Worm (Caenorhabditis elegans): ENCODE results near the gene pxl-1.
A peak's percentile ranks its signal among the peaks of the same experiment; 100 is the strongest.

Gene pxl-1

ce11 chrIII:5871760-5872159, 24.1 kb downstream of the pxl-1 start, which contains the start of the genes F01F1.11 and F01F1.3 (continued):
- TF ChIP-seq fkh-4 (tag; optimal IDR thresholded peaks at IDR 0.05; ENCODE audit: borderline replicate concordance) (peak; percentile 81), lsy-2 (tag; optimal IDR thresholded peaks at IDR 0.05) (peak; percentile 84 to 88), nhr-77 (tag; optimal IDR thresholded peaks at IDR 0.05) (peak; percentile 54), lin-14 (GFP tag; optimal IDR thresholded peaks at IDR 0.05) (peak; percentile 85), tlp-1 (tag; optimal IDR thresholded peaks at IDR 0.05) (no peak), ets-5 (GFP tag; IDR thresholded peaks at IDR 0.05) (no peak), pqm-1 (tag; optimal IDR thresholded peaks at IDR 0.05) (no peak), mef-2 (tag; optimal IDR thresholded peaks at IDR 0.05) (peak; percentile 13), snu-23 (GFP tag; optimal IDR thresholded peaks at IDR 0.05) (peak; percentile 90), blmp-1 (tag; optimal IDR thresholded peaks at IDR 0.05) (peak; percentile 81), aly-2 (tag; optimal IDR thresholded peaks at IDR 0.05) (peak; percentile 51), hlh-4 (tag; optimal IDR thresholded peaks at IDR 0.05) (peak; percentile 50), nhr-47 (tag; optimal IDR thresholded peaks at IDR 0.05) (peak; percentile 93), ceh-8 (GFP tag; optimal IDR thresholded peaks at IDR 0.05) (peak; percentile 84), unc-86 (tag; optimal IDR thresholded peaks at IDR 0.05) (peak; percentile 79), C04F5.9 (tag; optimal IDR thresholded peaks at IDR 0.05) (peak; percentile 86), elt-3 (tag; optimal IDR thresholded peaks at IDR 0.05) (peak in 2 of 6 experiments; percentile 40 to 60), vab-15 (tag; optimal IDR thresholded peaks at IDR 0.05) (no peak), nhr-76 (tag; optimal IDR thresholded peaks at IDR 0.05) (no peak), fos-1 (tag; optimal IDR thresholded peaks at IDR 0.05) (peak; percentile 57), egl-27 (tag; optimal IDR thresholded peaks at IDR 0.05) (no peak), dsc-1 (tag; optimal IDR thresholded peaks at IDR 0.05) (peak; percentile 59), lin-39 (tag; optimal IDR thresholded peaks at IDR 0.05) (peak; percentile 31), skn-1 (tag; optimal IDR thresholded peaks at IDR 0.05) (peak; percentile 70), lin-15B (tag; optimal IDR thresholded peaks at IDR 0.05) (peak; percentile 19), ztf-4 (tag; optimal IDR thresholded peaks at IDR 0.05) (no peak), zip-4 (GFP tag; optimal IDR thresholded peaks at IDR 0.05) (peak; percentile 51), ces-1 (GFP tag; optimal IDR thresholded peaks at IDR 0.05) (no peak), ceh-63 (GFP tag; optimal IDR thresholded peaks at IDR 0.05) (no peak), lir-3 (tag; optimal IDR thresholded peaks at IDR 0.05; ENCODE audit: poor library complexity) (peak; percentile 96), efl-1 (optimal IDR thresholded peaks at IDR 0.05) (peak; percentile 97 to 98), efl-1 (GFP tag; optimal IDR thresholded peaks at IDR 0.05 in 1 of 2) (peak; percentile 96 to 100), efl-3 (GFP tag; optimal IDR thresholded peaks at IDR 0.05) (peak; percentile 48), ceh-82 (tag; optimal IDR thresholded peaks at IDR 0.05) (peak; percentile 69 to 82 (median 79)), mab-9 (GFP tag; IDR thresholded peaks at IDR 0.05) (peak; percentile 64), rnt-1 (tag; optimal IDR thresholded peaks at IDR 0.05) (peak; percentile 99), fkh-10 (GFP tag; optimal IDR thresholded peaks at IDR 0.05) (no peak), grh-1 (GFP tag; IDR thresholded peaks at IDR 0.05) (peak; percentile 62), nhr-85 (tag) (peak; percentile 96), unc-98 (GFP tag; IDR thresholded peaks at IDR 0.05) (peak; percentile 19; the same call in 1 of the 2 replicates), hlh-17 (GFP tag; optimal IDR thresholded peaks at IDR 0.05; ENCODE audit: borderline replicate concordance) (no peak), fkh-8 (tag; optimal IDR thresholded peaks at IDR 0.05) (peak; percentile 83), aha-1 (tag; optimal IDR thresholded peaks at IDR 0.05) (no peak), isw-1 (GFP tag; IDR thresholded peaks at IDR 0.05) (peak; percentile 78), nhr-90 (tag; optimal IDR thresholded peaks at IDR 0.05; ENCODE audit: poor library complexity) (peak; percentile 92), hpl-2 (GFP tag; optimal IDR thresholded peaks at IDR 0.05) (no peak), C34B4.2 (tag; optimal IDR thresholded peaks at IDR 0.05) (no peak), pag-3 (tag; optimal IDR thresholded peaks at IDR 0.05; ENCODE audit: borderline replicate concordance, insufficient read depth) (no peak)

All from whole organism, L1 larva.